Worm (Caenorhabditis elegans): ENCODE data around the gene cest-33.

ce11 chrV:6322749-6323367, 42.6 kb downstream of the cest-33 start:
- TF ChIP-seq nhr-28 (tag; optimal IDR thresholded peaks at IDR 0.05): no peak
- no peak for TF ChIP-seq nhr-12 (tag; optimal IDR thresholded peaks at IDR 0.05)
- no peak for TF ChIP-seq unc-120 (tag; optimal IDR thresholded peaks at IDR 0.05; ENCODE audit: poor library complexity, severe bottlenecking)
- no peak for TF ChIP-seq unc-62 (GFP tag; optimal IDR thresholded peaks at IDR 0.05)
- TF ChIP-seq tbx-8 (GFP tag; optimal IDR thresholded peaks at IDR 0.05): no peak
- no peak for TF ChIP-seq snpc-4 (tag; optimal IDR thresholded peaks at IDR 0.05)

Measured in whole organism, mixed stage, embryonic.